Worm (Caenorhabditis elegans): ENCODE data around the gene str-113.
A peak's percentile ranks its signal among the peaks of the same experiment; 100 is the strongest.

str-113 gene

ce11 chrV:3712192-3712591, 45.4 kb upstream of the str-113 start:
- no peak for TF ChIP-seq mep-1 (tag; optimal IDR thresholded peaks at IDR 0.05)
- no peak for TF ChIP-seq nhr-76 (tag; optimal IDR thresholded peaks at IDR 0.05)
- TF ChIP-seq nhr-28 (tag; optimal IDR thresholded peaks at IDR 0.05): no peak

- TF ChIP-seq elt-3 (tag; optimal IDR thresholded peaks at IDR 0.05) (no peak), ztf-11 (tag; optimal IDR thresholded peaks at IDR 0.05) (no peak), lsy-2 (tag; optimal IDR thresholded peaks at IDR 0.05) (no peak), ceh-43 (GFP tag; optimal IDR thresholded peaks at IDR 0.05) (no peak), mep-1 (tag; optimal IDR thresholded peaks at IDR 0.05) (no peak), snpc-4 (tag; optimal IDR thresholded peaks at IDR 0.05) (no peak), mab-5 (tag; optimal IDR thresholded peaks at IDR 0.05) (no peak), cnd-1 (tag; optimal IDR thresholded peaks at IDR 0.05) (no peak), blmp-1 (tag; optimal IDR thresholded peaks at IDR 0.05) (no peak), nhr-2 (tag; optimal IDR thresholded peaks at IDR 0.05) (no peak), lin-13 (tag; optimal IDR thresholded peaks at IDR 0.05) (no peak), ces-1 (GFP tag; optimal IDR thresholded peaks at IDR 0.05) (no peak), M03D4.4 (tag; optimal IDR thresholded peaks at IDR 0.05) (no peak), bed-3 (GFP tag; optimal IDR thresholded peaks at IDR 0.05) (no peak), lin-32 (GFP tag; optimal IDR thresholded peaks at IDR 0.05) (no peak), flh-1 (GFP tag; optimal IDR thresholded peaks at IDR 0.05) (no peak), drap-1 (GFP tag; optimal IDR thresholded peaks at IDR 0.05) (no peak)
Measured at ce11 chrV:3711544-3711943, 44.8 kb upstream of the str-113 start.

DNA sequence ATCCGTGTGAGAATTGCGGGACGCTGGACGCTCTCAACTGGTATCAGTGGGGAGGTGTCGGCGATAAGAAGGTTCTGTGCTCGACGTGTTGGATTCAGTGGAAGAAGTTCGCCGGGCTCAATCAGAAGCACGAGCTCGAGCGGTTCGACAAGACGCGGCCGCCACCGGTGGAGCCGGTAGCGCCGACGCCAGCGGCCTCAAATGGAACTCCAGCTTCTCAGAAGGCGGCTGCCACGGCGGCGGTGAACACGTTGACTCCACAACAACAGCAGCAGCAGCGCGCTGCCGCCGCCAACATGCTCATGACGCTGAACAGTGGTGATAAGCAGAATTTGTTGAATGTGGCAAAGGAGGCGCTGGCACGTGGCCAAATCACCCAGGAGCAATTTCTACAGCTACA, 40.1 kb upstream of the str-113 start:
- TF ChIP-seq mab-5 (tag; optimal IDR thresholded peaks at IDR 0.05): no peak
- no peak for TF ChIP-seq tbx-8 (GFP tag; optimal IDR thresholded peaks at IDR 0.05)
- TF ChIP-seq nhr-237 (tag; optimal IDR thresholded peaks at IDR 0.05): no peak
- no peak for TF ChIP-seq nhr-2 (tag; optimal IDR thresholded peaks at IDR 0.05)
- no peak for TF ChIP-seq ces-1 (GFP tag; optimal IDR thresholded peaks at IDR 0.05)
- TF ChIP-seq pha-4 (tag; optimal IDR thresholded peaks at IDR 0.05): no peak
- no peak for TF ChIP-seq flh-1 (GFP tag; optimal IDR thresholded peaks at IDR 0.05)
- TF ChIP-seq snpc-4 (tag; optimal IDR thresholded peaks at IDR 0.05): no peak
- TF ChIP-seq ztf-11 (tag; optimal IDR thresholded peaks at IDR 0.05): no peak
- TF ChIP-seq sem-2 (GFP tag; optimal IDR thresholded peaks at IDR 0.05): no peak
- no peak for TF ChIP-seq bed-3 (GFP tag; optimal IDR thresholded peaks at IDR 0.05)

- TF ChIP-seq hlh-1 (tag; optimal IDR thresholded peaks at IDR 0.05) (no peak), bed-3 (GFP tag; optimal IDR thresholded peaks at IDR 0.05) (no peak), lin-32 (GFP tag; optimal IDR thresholded peaks at IDR 0.05) (no peak), unc-62 (GFP tag; optimal IDR thresholded peaks at IDR 0.05) (no peak), elt-3 (tag; optimal IDR thresholded peaks at IDR 0.05) (no peak), unc-39 (tag; optimal IDR thresholded peaks at IDR 0.05) (no peak), nhr-28 (tag; optimal IDR thresholded peaks at IDR 0.05) (no peak), lsy-2 (tag; optimal IDR thresholded peaks at IDR 0.05) (no peak)
Measured at ce11 chrV:3706167-3706566, 39.4 kb upstream of the str-113 start.

DNA sequence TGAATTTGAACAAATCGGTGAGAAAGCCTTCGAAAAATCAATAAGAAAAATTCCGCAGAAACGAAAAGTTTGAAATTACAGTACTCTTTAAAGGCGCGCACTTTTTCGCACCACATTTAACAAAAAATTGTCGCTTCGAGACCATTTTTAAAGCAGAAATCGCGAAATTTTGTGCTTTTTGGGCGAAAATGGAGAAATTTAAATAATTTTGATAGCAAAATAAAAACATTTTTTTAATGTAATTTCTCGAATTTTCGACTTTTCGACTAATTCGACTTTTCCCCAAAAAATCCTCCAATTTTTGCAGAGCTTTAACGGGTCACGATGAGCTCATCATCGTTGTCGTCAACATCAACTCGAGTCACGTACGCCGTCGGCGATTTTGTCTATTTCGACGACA, 37.9 kb upstream of the str-113 start, which contains the start of gene lin-40:
lin-40 (plus strand) TSS at position 301 of the 400 bp plus-strand sequence.
- TF ChIP-seq drap-1 (GFP tag; optimal IDR thresholded peaks at IDR 0.05) (no peak), hlh-1 (tag; optimal IDR thresholded peaks at IDR 0.05) (no peak), M03D4.4 (tag; optimal IDR thresholded peaks at IDR 0.05) (no peak), lin-13 (tag; optimal IDR thresholded peaks at IDR 0.05) (no peak), ceh-39 (tag; optimal IDR thresholded peaks at IDR 0.05) (no peak), ztf-11 (tag; optimal IDR thresholded peaks at IDR 0.05) (no peak), elt-1 (tag; optimal IDR thresholded peaks at IDR 0.05; ENCODE audit: borderline replicate concordance, insufficient read depth) (no peak), zip-8 (tag; optimal IDR thresholded peaks at IDR 0.05) (no peak), nhr-28 (tag; optimal IDR thresholded peaks at IDR 0.05) (no peak), mls-2 (tag; optimal IDR thresholded peaks at IDR 0.05) (no peak), lsy-2 (tag; optimal IDR thresholded peaks at IDR 0.05) (no peak), pha-4 (tag; optimal IDR thresholded peaks at IDR 0.05) (no peak)

DNA sequence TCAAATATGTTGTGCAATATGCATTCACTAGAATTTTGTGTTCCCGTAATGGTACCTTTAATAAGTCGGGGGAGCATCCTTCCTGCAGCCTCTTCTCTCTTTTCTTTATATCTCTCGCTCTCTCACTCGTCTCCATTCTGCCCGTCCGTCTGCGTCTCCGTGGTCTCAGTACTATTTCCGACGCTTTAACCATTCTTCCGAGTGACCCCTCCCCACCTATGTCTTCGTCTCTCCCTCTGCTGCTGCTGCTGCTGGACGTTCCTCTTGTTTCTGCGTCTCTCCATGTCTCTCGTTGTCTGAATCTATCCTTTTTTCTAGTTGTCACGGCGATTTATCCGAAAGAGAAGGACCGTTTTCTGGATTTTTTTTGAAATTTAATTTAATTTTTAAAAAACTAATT, 37.1 kb upstream of the str-113 start:
- TF ChIP-seq hlh-1 (tag; optimal IDR thresholded peaks at IDR 0.05) (peak; percentile 11), ham-2 (GFP tag; optimal IDR thresholded peaks at IDR 0.05) (peak; percentile 7), ces-1 (GFP tag; optimal IDR thresholded peaks at IDR 0.05) (peak; percentile 69), unc-120 (tag; optimal IDR thresholded peaks at IDR 0.05; ENCODE audit: poor library complexity, severe bottlenecking) (peak; percentile 70), M03D4.4 (tag; optimal IDR thresholded peaks at IDR 0.05) (no peak), ztf-11 (tag; optimal IDR thresholded peaks at IDR 0.05) (peak; percentile 9), nhr-2 (tag; optimal IDR thresholded peaks at IDR 0.05) (peak; percentile 8), tbx-8 (GFP tag; optimal IDR thresholded peaks at IDR 0.05) (no peak), blmp-1 (tag; optimal IDR thresholded peaks at IDR 0.05) (no peak)
